Worm (Caenorhabditis elegans): ENCODE data around the gene fkh-4.

DNA sequence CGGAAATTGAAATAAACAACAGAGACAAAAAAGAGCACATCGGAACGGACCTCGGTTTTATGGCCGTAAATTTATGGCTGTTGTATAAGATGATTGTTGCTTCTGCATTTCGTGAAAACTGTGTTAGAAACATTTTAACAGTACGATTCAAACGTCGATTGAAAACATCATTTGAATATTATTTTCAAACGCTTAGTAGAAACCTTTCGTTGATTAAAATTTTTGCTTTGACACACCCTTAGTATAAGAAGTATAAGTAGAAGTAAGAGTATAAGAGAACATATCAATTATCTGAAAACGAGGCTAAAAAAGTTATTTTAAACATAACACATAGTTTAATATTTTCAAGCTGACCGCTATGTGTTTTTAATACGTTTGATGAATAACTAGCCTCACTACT is 43.9 kb downstream of the fkh-4 start:
- TF ChIP-seq hlh-4 (tag; optimal IDR thresholded peaks at IDR 0.05) (no peak), ceh-82 (tag; optimal IDR thresholded peaks at IDR 0.05) (no peak), tbx-2 (tag; optimal IDR thresholded peaks at IDR 0.05) (no peak), egl-27 (tag; optimal IDR thresholded peaks at IDR 0.05) (no peak), jun-1 (tag; optimal IDR thresholded peaks at IDR 0.05) (no peak), nhr-76 (tag; optimal IDR thresholded peaks at IDR 0.05) (no peak), lin-13 (GFP tag; optimal IDR thresholded peaks at IDR 0.05) (no peak), fkh-10 (GFP tag; optimal IDR thresholded peaks at IDR 0.05) (no peak), skn-1 (tag; optimal IDR thresholded peaks at IDR 0.05) (no peak), C16A3.4 (tag; optimal IDR thresholded peaks at IDR 0.05) (no peak), nhr-77 (tag; optimal IDR thresholded peaks at IDR 0.05) (no peak), snpc-4 (tag; optimal IDR thresholded peaks at IDR 0.05) (no peak), ztf-11 (tag; optimal IDR thresholded peaks at IDR 0.05) (no peak), ces-1 (GFP tag; optimal IDR thresholded peaks at IDR 0.05) (no peak)
